Fruit fly (Drosophila melanogaster): ENCODE results near the gene SPE.

- TF ChIP-seq CTCF (optimal IDR thresholded peaks at IDR 0.05): no peak
- TF ChIP-seq CG8478 (optimal IDR thresholded peaks at IDR 0.05): no peak
Measured at dm6 chr3R:23704383-23705033, 18.5 kb downstream of the SPE start, which contains the start of gene Gba1b.
